Worm (Caenorhabditis elegans): ENCODE results near the gene srh-71.

- no peak for TF ChIP-seq scrt-1 (GFP tag; IDR thresholded peaks at IDR 0.05)
- TF ChIP-seq ets-7 (tag; optimal IDR thresholded peaks at IDR 0.05): no peak
- TF ChIP-seq ama-1 (optimal IDR thresholded peaks at IDR 0.05): no peak
- no peak for TF ChIP-seq tra-4 (tag; optimal IDR thresholded peaks at IDR 0.05)
Observed at ce11 chrII:3076915-3077314, 46.4 kb upstream of the srh-71 start, which contains the start of gene Y25C1A.8.
